Worm (Caenorhabditis elegans): ENCODE results near the gene mpz-6.
A peak's percentile ranks its signal among the peaks of the same experiment; 100 is the strongest.

Gene mpz-6

ce11 chrII:9412086-9412608 lies 5.2 kb upstream of the mpz-6 start, which contains the start of gene arrd-3:
Gene arrd-3 (plus strand): TSS chrII:9412558.
- TF ChIP-seq peb-1 (tag; optimal IDR thresholded peaks at IDR 0.05), result no peak
- TF ChIP-seq unc-55 (GFP tag; optimal IDR thresholded peaks at IDR 0.05), result no peak
- no peak for TF ChIP-seq zag-1 (tag; optimal IDR thresholded peaks at IDR 0.05)
- TF ChIP-seq dmd-4 (tag; optimal IDR thresholded peaks at IDR 0.05), result no peak
- TF ChIP-seq lin-13 (GFP tag; optimal IDR thresholded peaks at IDR 0.05), result no peak
- no peak for TF ChIP-seq F13H6.1 (tag; optimal IDR thresholded peaks at IDR 0.05)
- no peak for TF ChIP-seq C34F6.9 (tag; optimal IDR thresholded peaks at IDR 0.05)
- no peak for TF ChIP-seq mbf-1 (tag; optimal IDR thresholded peaks at IDR 0.05)
- TF ChIP-seq unc-62 (GFP tag; optimal IDR thresholded peaks at IDR 0.05), result no peak
- no peak for TF ChIP-seq blmp-1 (tag; optimal IDR thresholded peaks at IDR 0.05; ENCODE audit: insufficient read depth)
- no peak for TF ChIP-seq crh-2 (tag; optimal IDR thresholded peaks at IDR 0.05)
- no peak for TF ChIP-seq nhr-6 (tag; optimal IDR thresholded peaks at IDR 0.05)
- TF ChIP-seq ceh-16 (tag; optimal IDR thresholded peaks at IDR 0.05), result no peak
- no peak for TF ChIP-seq skn-1 (tag; optimal IDR thresholded peaks at IDR 0.05)
- peak; percentile 7 for TF ChIP-seq gmeb-1 (tag; optimal IDR thresholded peaks at IDR 0.05)
- no peak for TF ChIP-seq ceh-82 (tag; optimal IDR thresholded peaks at IDR 0.05)
- TF ChIP-seq fos-1 (tag; optimal IDR thresholded peaks at IDR 0.05), result peak; percentile 94
- TF ChIP-seq lin-11 (tag; optimal IDR thresholded peaks at IDR 0.05), result no peak
- TF ChIP-seq ZK546.5 (tag; optimal IDR thresholded peaks at IDR 0.05), result no peak
- TF ChIP-seq ama-1 (optimal IDR thresholded peaks at IDR 0.05), result no peak
- peak; percentile 18 for TF ChIP-seq sma-9 (GFP tag; optimal IDR thresholded peaks at IDR 0.05)
- TF ChIP-seq sma-9 (tag; optimal IDR thresholded peaks at IDR 0.05), result no peak
- no peak for TF ChIP-seq ztf-11 (tag; optimal IDR thresholded peaks at IDR 0.05)
- TF ChIP-seq nhr-21 (tag; optimal IDR thresholded peaks at IDR 0.05), result no peak
- no peak for TF ChIP-seq ztf-4 (tag; optimal IDR thresholded peaks at IDR 0.05)

ce11 chrII:9411497-9411896 lies 4.6 kb upstream of the mpz-6 start, which contains the start of gene M176.9:
Gene M176.9 (minus strand): TSS chrII:9411597.
- TF ChIP-seq gmeb-1 (tag; optimal IDR thresholded peaks at IDR 0.05) (no peak), nhr-12 (tag; optimal IDR thresholded peaks at IDR 0.05) (no peak), sem-4 (tag; optimal IDR thresholded peaks at IDR 0.05) (no peak), nhr-25 (tag; optimal IDR thresholded peaks at IDR 0.05) (no peak), ama-1 (optimal IDR thresholded peaks at IDR 0.05) (no peak), mab-5 (tag; optimal IDR thresholded peaks at IDR 0.05) (no peak), lin-39 (tag; optimal IDR thresholded peaks at IDR 0.05) (no peak), ceh-82 (tag; optimal IDR thresholded peaks at IDR 0.05) (no peak), nhr-6 (tag; optimal IDR thresholded peaks at IDR 0.05) (no peak), nhr-237 (tag; optimal IDR thresholded peaks at IDR 0.05) (no peak)

ce11 chrII:9407469-9407868 lies 549 bp upstream of the mpz-6 start, which contains the start of gene arrd-2:
Gene arrd-2 (plus strand): TSS chrII:9407769.
- TF ChIP-seq snpc-4 (tag; optimal IDR thresholded peaks at IDR 0.05) (no peak), mdl-1 (tag; optimal IDR thresholded peaks at IDR 0.05) (no peak), sma-3 (GFP tag; optimal IDR thresholded peaks at IDR 0.05) (no peak), skn-1 (tag; optimal IDR thresholded peaks at IDR 0.05) (no peak), egl-27 (tag; optimal IDR thresholded peaks at IDR 0.05) (no peak), ama-1 (optimal IDR thresholded peaks at IDR 0.05) (no peak)

ce11 chrII:9403846-9404245 lies 3.1 kb downstream of the mpz-6 start, which contains the start of gene Y51B9A.5:
Gene Y51B9A.5 (plus strand): TSS chrII:9404146.
- no peak for TF ChIP-seq nhr-23 (tag; optimal IDR thresholded peaks at IDR 0.05)

ce11 chrII:9403087-9403486 lies 3.8 kb downstream of the mpz-6 start, which contains the start of gene Y51B9A.6:
Gene Y51B9A.6 (minus strand): TSS chrII:9403187.
- TF ChIP-seq mab-5 (tag; optimal IDR thresholded peaks at IDR 0.05), result no peak
- TF ChIP-seq nhr-25 (tag; optimal IDR thresholded peaks at IDR 0.05), result no peak
- no peak for TF ChIP-seq sma-9 (GFP tag; optimal IDR thresholded peaks at IDR 0.05)
- TF ChIP-seq sma-9 (tag; optimal IDR thresholded peaks at IDR 0.05), result no peak
- no peak for TF ChIP-seq nhr-237 (tag; optimal IDR thresholded peaks at IDR 0.05)
- no peak for TF ChIP-seq ceh-16 (tag; optimal IDR thresholded peaks at IDR 0.05)
- TF ChIP-seq C34F6.9 (tag; optimal IDR thresholded peaks at IDR 0.05), result no peak
- no peak for TF ChIP-seq fos-1 (tag; optimal IDR thresholded peaks at IDR 0.05)
- TF ChIP-seq lin-39 (tag; optimal IDR thresholded peaks at IDR 0.05), result no peak
- no peak for TF ChIP-seq nhr-10 (tag; optimal IDR thresholded peaks at IDR 0.05)
- no peak for TF ChIP-seq nhr-129 (tag; optimal IDR thresholded peaks at IDR 0.05)
- no peak for TF ChIP-seq dmd-4 (tag; optimal IDR thresholded peaks at IDR 0.05)
- no peak for TF ChIP-seq snpc-4 (tag; optimal IDR thresholded peaks at IDR 0.05)
- TF ChIP-seq zag-1 (tag; optimal IDR thresholded peaks at IDR 0.05), result no peak
- TF ChIP-seq ztf-1 (GFP tag; conservative IDR thresholded peaks at IDR 0.05), result no peak
- no peak for TF ChIP-seq lsy-2 (tag; optimal IDR thresholded peaks at IDR 0.05)
- TF ChIP-seq unc-62 (GFP tag; optimal IDR thresholded peaks at IDR 0.05), result no peak
- TF ChIP-seq blmp-1 (tag; optimal IDR thresholded peaks at IDR 0.05; ENCODE audit: insufficient read depth), result no peak
